Worm (Caenorhabditis elegans) whole organism, young adult: ENCODE results near the gene msp-59.
"Not testable (repeated sequence)": the region's sequence is repeated elsewhere in the genome, so short reads cannot be mapped to it uniquely, and the experiment has no call there.

Experiments
- F10E7.11 ChIP-seq: sonication (generic microtip); optimal IDR thresholded peaks from 2 replicates; lab custom pipeline; 2017; ENCODE audit warnings: mild to moderate bottlenecking, missing genetic modification characterization, moderate library complexity, missing compliant biosample characterization
- F33H1.4 ChIP-seq: fragments of 200-800 bp; sonication (Bioruptor generic); IDR thresholded peaks from 2 replicates; pipeline ENCODE4 v1.3.6; 2022; ENCODE audit warnings: missing genetic modification reagents, missing genetic modification characterization, missing compliant biosample characterization
- F49E8.2 ChIP-seq: sonication (generic microtip); optimal IDR thresholded peaks from 3 replicates; lab custom pipeline; 2017; ENCODE audit warnings: missing genetic modification characterization, mild to moderate bottlenecking, missing compliant biosample characterization, antibody characterized with exemption, moderate library complexity; ENCODE audit not compliant: insufficient read depth
- F55B11.4 ChIP-seq: sonication (generic microtip); optimal IDR thresholded peaks from 2 replicates; lab custom pipeline; 2016; ENCODE audit warnings: missing compliant biosample characterization, missing genetic modification characterization, borderline replicate concordance; ENCODE audit not compliant: insufficient read depth
- K12H6.12 ChIP-seq: fragments of 200-800 bp; sonication (Bioruptor generic); optimal IDR thresholded peaks from 2 replicates; lab custom pipeline; 2018; ENCODE audit warnings: mild to moderate bottlenecking, missing genetic modification characterization, missing compliant biosample characterization
- T07F8.4 ChIP-seq: sonication (generic microtip); optimal IDR thresholded peaks from 2 replicates; lab custom pipeline; 2016; ENCODE audit warnings: mild to moderate bottlenecking, missing genetic modification characterization, moderate library complexity, missing compliant biosample characterization
- Y56A3A.18 ChIP-seq: fragments of 200-800 bp; sonication (Bioruptor generic); IDR thresholded peaks from 2 replicates; pipeline ENCODE4 v1.3.6; 2022; ENCODE audit warnings: missing genetic modification reagents, missing genetic modification characterization, missing compliant biosample characterization
- Y95B8A.8 ChIP-seq: fragments of 200-800 bp; sonication (Bioruptor generic); IDR thresholded peaks from 2 replicates; pipeline ENCODE4 v1.3.6; 2022; ENCODE audit warnings: missing genetic modification reagents, missing genetic modification characterization, missing compliant biosample characterization
- bed-1 ChIP-seq: fragments of 200-800 bp; sonication (Bioruptor generic); IDR thresholded peaks from 2 replicates; pipeline ENCODE4 v1.3.6; 2022; ENCODE audit warnings: missing genetic modification reagents, missing genetic modification characterization, missing compliant biosample characterization
- ccch-3 ChIP-seq: fragments of 200-800 bp; sonication (Bioruptor generic); optimal IDR thresholded peaks from 2 replicates; lab custom pipeline; 2018; ENCODE audit warnings: mild to moderate bottlenecking, missing genetic modification characterization, missing compliant biosample characterization
- cebp-1 ChIP-seq, 2 experiments: fragments of 200-800 bp in 1 of 2; sonication (Bioruptor generic) in 1 of 2; sonication (generic microtip) in 1 of 2; IDR thresholded peaks in 1 of 2; optimal IDR thresholded peaks in 1 of 2; 2 replicates each; pipeline versions ENCODE4 v1.3.6 to Lab custom; 2017 to 2022; ENCODE audit warnings: missing compliant biosample characterization in 2 of 2, missing genetic modification characterization in 2 of 2, mild to moderate bottlenecking in 1 of 2, missing genetic modification reagents in 1 of 2, moderate library complexity in 1 of 2
- cebp-2 ChIP-seq: fragments of 200-800 bp; sonication (Bioruptor generic); IDR thresholded peaks from 2 replicates; pipeline ENCODE4 v1.3.6; 2022; ENCODE audit warnings: missing genetic modification characterization, missing compliant biosample characterization
- ceh-40 ChIP-seq: fragments of 200-800 bp; sonication (Bioruptor generic); IDR thresholded peaks from 2 replicates; pipeline ENCODE4 v1.3.6; 2022; ENCODE audit warnings: missing genetic modification characterization, missing compliant biosample characterization
- die-1 ChIP-seq: sonication (generic microtip); optimal IDR thresholded peaks from 2 replicates; lab custom pipeline; 2016; ENCODE audit warnings: missing genotype, mild to moderate bottlenecking, missing genetic modification characterization, missing compliant biosample characterization
- efl-1 ChIP-seq: fragments of 150-350 bp; optimal IDR thresholded peaks from 2 replicates; lab custom pipeline; 2014; ENCODE audit warnings: missing biosample characterization, missing genetic modification reagents, missing genetic modification characterization
- egrh-3 ChIP-seq: fragments of 200-800 bp; sonication (Bioruptor generic); IDR thresholded peaks from 2 replicates; pipeline ENCODE4 v1.3.6; 2022; ENCODE audit warnings: missing genetic modification reagents, missing genetic modification characterization, missing compliant biosample characterization
- ekl-4 ChIP-seq: fragments of 200-800 bp; sonication (Bioruptor generic); IDR thresholded peaks from 2 replicates; pipeline ENCODE4 v1.3.6; 2022; ENCODE audit warnings: missing genetic modification reagents, missing genetic modification characterization, missing compliant biosample characterization
- hlh-26 ChIP-seq: fragments of 200-800 bp; sonication (Bioruptor generic); conservative IDR thresholded peaks from 2 replicates; pipeline ENCODE4 v1.3.6; 2022; ENCODE audit warnings: missing genetic modification reagents, missing genetic modification characterization, missing compliant biosample characterization
- hmg-1.2 ChIP-seq: fragments of 200-800 bp; sonication (Bioruptor generic); IDR thresholded peaks from 2 replicates; pipeline ENCODE4 v1.3.6; 2022; ENCODE audit warnings: missing genetic modification reagents, missing genetic modification characterization, missing compliant biosample characterization
- hrde-1 ChIP-seq: sonication (generic microtip); optimal IDR thresholded peaks from 2 replicates; lab custom pipeline; 2016; ENCODE audit warnings: missing genetic modification characterization, mild to moderate bottlenecking, missing compliant biosample characterization, moderate library complexity, missing genotype, missing genetic modification reagents, borderline replicate concordance
- let-607 ChIP-seq, 2 experiments: fragments of 200-800 bp in 1 of 2; sonication (Bioruptor generic) in 1 of 2; sonication (generic microtip) in 1 of 2; optimal IDR thresholded peaks; 2 replicates each; lab custom pipeline; 2016 to 2018; ENCODE audit warnings: mild to moderate bottlenecking in 2 of 2, missing compliant biosample characterization in 2 of 2, missing genetic modification characterization in 2 of 2, moderate library complexity in 2 of 2, missing genotype in 1 of 2
- lin-26 ChIP-seq: fragments of 200-800 bp; sonication (Bioruptor generic); IDR thresholded peaks from 2 replicates; pipeline ENCODE4 v1.3.6; 2022; ENCODE audit warnings: missing genetic modification reagents, missing genetic modification characterization, missing compliant biosample characterization
- madf-6 ChIP-seq: fragments of 200-800 bp; sonication (Bioruptor generic); IDR thresholded peaks from 2 replicates; pipeline ENCODE4 v1.3.6; 2022; ENCODE audit warnings: missing genetic modification reagents, missing genetic modification characterization, missing compliant biosample characterization
- madf-8 ChIP-seq: fragments of 200-800 bp; sonication (Bioruptor generic); conservative IDR thresholded peaks from 2 replicates; pipeline ENCODE4 v1.3.6; 2022; ENCODE audit warnings: missing genetic modification reagents, missing genetic modification characterization, missing compliant biosample characterization
- nfya-1 ChIP-seq: sonication (generic microtip); optimal IDR thresholded peaks from 2 replicates; lab custom pipeline; 2017; ENCODE audit warnings: antibody characterized with exemption, missing compliant biosample characterization, missing genetic modification characterization, borderline replicate concordance; ENCODE audit not compliant: insufficient read depth
- nfya-2 ChIP-seq: fragments of 200-800 bp; sonication (Bioruptor generic); IDR thresholded peaks from 2 replicates; pipeline ENCODE4 v1.3.6; 2022; ENCODE audit warnings: missing genetic modification reagents, missing genetic modification characterization, missing compliant biosample characterization
- nhr-120 ChIP-seq: fragments of 200-800 bp; sonication (Bioruptor generic); IDR thresholded peaks from 2 replicates; pipeline ENCODE4 v1.3.6; 2022; ENCODE audit warnings: missing genetic modification characterization, missing compliant biosample characterization
- nhr-80 ChIP-seq: sonication (generic microtip); optimal IDR thresholded peaks from 2 replicates; lab custom pipeline; 2016; ENCODE audit warnings: missing genetic modification characterization, missing compliant biosample characterization
- nhr-90 ChIP-seq: sonication (generic microtip); optimal IDR thresholded peaks from 2 replicates; lab custom pipeline; 2016; ENCODE audit warnings: missing genotype, mild to moderate bottlenecking, missing genetic modification characterization, missing compliant biosample characterization
- pbrm-1 ChIP-seq: fragments of 200-800 bp; sonication (Bioruptor generic); IDR thresholded peaks from 2 replicates; pipeline ENCODE4 v1.3.6; 2022; ENCODE audit warnings: missing genetic modification reagents, missing genetic modification characterization, missing compliant biosample characterization
- rpc-1 ChIP-seq, 2 experiments: fragments of 150-350 bp in 1 of 2; sonication (generic microtip) in 1 of 2; optimal IDR thresholded peaks; 2 replicates each; lab custom pipeline; 2014 to 2018; ENCODE audit warnings: missing biosample characterization in 1 of 2, missing genetic modification characterization in 1 of 2, missing genetic modification reagents in 1 of 2, missing genotype in 1 of 2
- snpc-1.3 ChIP-seq: sonication (generic microtip); optimal IDR thresholded peaks from 2 replicates; lab custom pipeline; 2017; ENCODE audit warnings: missing genetic modification characterization, mild to moderate bottlenecking, missing compliant biosample characterization, antibody characterized with exemption, moderate library complexity, missing genotype, missing genetic modification reagents; ENCODE audit not compliant: insufficient read depth
- snpc-3.4 ChIP-seq: sonication (generic microtip); optimal IDR thresholded peaks from 2 replicates; lab custom pipeline; 2017; ENCODE audit warnings: missing genetic modification characterization, mild to moderate bottlenecking, missing compliant biosample characterization, antibody characterized with exemption, moderate library complexity, missing genotype, missing genetic modification reagents
- sptf-2 ChIP-seq: fragments of 200-800 bp; sonication (Bioruptor generic); optimal IDR thresholded peaks from 2 replicates; lab custom pipeline; 2018; ENCODE audit warnings: mild to moderate bottlenecking, missing genetic modification characterization, missing compliant biosample characterization
- ztf-18 ChIP-seq: sonication (generic microtip); optimal IDR thresholded peaks from 2 replicates; lab custom pipeline; 2016; ENCODE audit warnings: missing genotype, mild to moderate bottlenecking, missing genetic modification characterization, missing compliant biosample characterization
- ztf-22 ChIP-seq: fragments of 200-800 bp; sonication (Bioruptor generic); optimal IDR thresholded peaks from 2 replicates; lab custom pipeline; 2018; ENCODE audit warnings: mild to moderate bottlenecking, missing genetic modification characterization, moderate library complexity, missing compliant biosample characterization
- ztf-3 ChIP-seq: fragments of 200-800 bp; sonication (Bioruptor generic); optimal IDR thresholded peaks from 2 replicates; lab custom pipeline; 2018; ENCODE audit warnings: mild to moderate bottlenecking, missing genetic modification characterization, missing compliant biosample characterization

msp-59 gene

DNA sequence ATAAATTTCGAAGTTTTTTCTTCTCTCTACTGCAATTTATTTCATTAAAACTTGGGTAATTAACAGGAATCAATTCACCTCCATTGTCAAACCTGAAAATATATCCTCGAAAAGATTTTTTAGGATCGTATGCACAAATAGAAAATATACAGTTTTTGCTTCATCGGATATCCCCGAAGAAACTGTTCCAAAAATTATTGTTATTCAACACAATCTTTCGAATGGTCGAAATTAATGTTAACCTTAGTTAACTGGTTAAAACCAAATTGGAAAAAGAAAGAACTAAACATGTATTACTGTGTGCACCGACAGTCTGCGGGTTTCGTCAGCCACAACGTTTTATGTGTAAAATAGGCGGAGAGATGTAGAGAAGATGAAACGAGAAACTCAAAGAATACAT lies 4.2 kb upstream of the msp-59 start (continued):
- no peak for TF ChIP-seq F55B11.4 (tag; lab: Kevin White, UChicago)
- TF ChIP-seq sptf-2 = no peak
- no peak for TF ChIP-seq hrde-1 (tag; lab: Kevin White, UChicago)
- TF ChIP-seq snpc-3.4 (tag; lab: Kevin White, UChicago) = peak; percentile 75
- TF ChIP-seq T07F8.4 = no peak
- TF ChIP-seq madf-8 (GFP tag; lab: Robert Waterston, UW) = 0 out of 2 replicates have a peak, but pooled peaks have one; percentile 23
- peak; percentile 75 for TF ChIP-seq snpc-1.3
- no peak for TF ChIP-seq madf-6 (GFP tag; lab: Robert Waterston, UW)
- no peak for TF ChIP-seq cebp-1 (GFP tag; IDR thresholded peaks at IDR 0.05; lab: Robert Waterston, UW)
- no peak for TF ChIP-seq cebp-1 (tag; optimal IDR thresholded peaks at IDR 0.05; lab: Kevin White, UChicago)
- peak; percentile 88 for TF ChIP-seq hmg-1.2 (GFP tag; lab: Robert Waterston, UW)
- no peak; the same call in 1 of the 2 replicates for TF ChIP-seq F33H1.4 (GFP tag; lab: Robert Waterston, UW)
- TF ChIP-seq hlh-26 (GFP tag; lab: Robert Waterston, UW) = no peak
- TF ChIP-seq nfya-1 (tag; lab: Kevin White, UChicago) = no peak
- no peak for TF ChIP-seq lin-26 (GFP tag; lab: Robert Waterston, UW)
- no peak for TF ChIP-seq F10E7.11 (tag; lab: Kevin White, UChicago)
- no peak for TF ChIP-seq K12H6.12 (tag; lab: Kevin White, UChicago)
- no peak for TF ChIP-seq ccch-3 (GFP tag; lab: Kevin White, UChicago)
- TF ChIP-seq rpc-1 (optimal IDR thresholded peaks at IDR 0.05; lab: Kevin White, UChicago) = no peak
- no peak for TF ChIP-seq rpc-1 (tag; optimal IDR thresholded peaks at IDR 0.05; lab: Kevin White, UChicago)
- TF ChIP-seq efl-1 = no peak
- TF ChIP-seq ztf-18 (tag; lab: Kevin White, UChicago) = no peak
- TF ChIP-seq ekl-4 (GFP tag; lab: Robert Waterston, UW) = peak; percentile 63
- TF ChIP-seq egrh-3 = no peak
- 0 out of 2 replicates have a peak, but pooled peaks have one; percentile 36 for TF ChIP-seq Y95B8A.8 (GFP tag; lab: Robert Waterston, UW)
- TF ChIP-seq die-1 = no peak
- no peak for TF ChIP-seq nhr-90 (tag; lab: Kevin White, UChicago)
- no peak for TF ChIP-seq nhr-120 (GFP tag; lab: Robert Waterston, UW)
- no peak for TF ChIP-seq let-607 (tag; optimal IDR thresholded peaks at IDR 0.05; lab: Kevin White, UChicago)
- no peak for TF ChIP-seq cebp-2 (GFP tag; lab: Robert Waterston, UW)
- no peak for TF ChIP-seq Y56A3A.18 (GFP tag; lab: Robert Waterston, UW)
- TF ChIP-seq ceh-40 = no peak
- TF ChIP-seq pbrm-1 (GFP tag; lab: Robert Waterston, UW) = peak; percentile 85
- TF ChIP-seq ztf-22 = no peak
- no peak for TF ChIP-seq nhr-80 (tag; lab: Kevin White, UChicago)
- no peak for TF ChIP-seq ztf-3 (GFP tag; lab: Kevin White, UChicago)

DNA sequence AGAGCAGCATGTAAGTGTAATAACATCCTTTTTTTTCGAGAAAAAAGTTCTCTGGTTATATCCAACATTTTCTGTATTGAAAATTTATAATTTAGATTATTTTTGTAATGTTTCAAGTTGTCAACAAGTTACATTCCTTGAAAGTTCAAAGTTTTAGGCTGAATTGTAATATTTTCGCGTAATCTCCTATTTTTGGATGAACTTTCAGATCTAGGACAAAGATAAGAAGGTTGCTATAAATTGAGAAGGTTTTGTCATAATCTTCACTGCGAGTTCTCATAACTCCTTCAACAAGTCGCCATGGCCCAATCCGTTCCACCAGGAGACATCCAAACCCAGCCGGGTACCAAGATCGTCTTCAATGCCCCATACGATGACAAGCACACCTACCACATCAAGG lies 3.3 kb upstream of the msp-59 start, which contains the start of gene msp-65:
msp-65 (plus strand) TSS at position 301 of the 400 bp plus-strand sequence.
- TF ChIP-seq nfya-2; bed-1 (GFP tag; lab: Robert Waterston, UW); F49E8.2: not testable (repeated sequence)
- TF ChIP-seq, all 124 proteins: peak for 0; not testable (repeated sequence) for 124
